Fruit fly (Drosophila melanogaster) whole organism: ENCODE results near the gene CG42814.

Experiments used
- CG8478 ChIP-seq: fragments of >200 bp; optimal IDR thresholded peaks from 2 replicates; lab custom pipeline; 2018; ENCODE audit warnings: inconsistent platforms
- pan ChIP-seq: fragments of >200 bp; optimal IDR thresholded peaks from 2 replicates; lab custom pipeline; 2017
- psq ChIP-seq: fragments of >200 bp; optimal IDR thresholded peaks from 2 replicates; lab custom pipeline; 2017
- usp ChIP-seq: fragments of >200 bp; optimal IDR thresholded peaks from 2 replicates; lab custom pipeline; 2017; ENCODE audit warnings: missing biosample characterization, missing genetic modification characterization, mixed read lengths

DNA sequence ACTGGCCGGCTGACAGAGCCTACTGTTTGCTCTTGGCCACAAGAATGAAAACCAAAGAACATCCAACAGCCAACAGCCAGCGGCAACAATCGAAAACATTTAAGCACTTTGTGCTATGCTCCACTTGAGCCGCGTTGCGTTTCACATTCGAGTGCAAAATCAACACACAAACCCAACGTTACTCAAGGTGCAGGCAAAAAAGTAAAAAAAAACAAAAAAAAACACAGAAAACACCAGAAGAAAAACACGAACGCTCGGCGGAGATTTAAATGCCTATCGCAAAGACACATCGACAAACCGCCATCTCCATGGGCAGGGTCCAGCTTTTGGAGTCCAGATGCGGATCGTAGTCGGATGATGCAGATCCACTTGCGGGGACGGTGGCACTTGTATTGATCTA, 25.4 kb downstream of the CG42814 start:
- TF ChIP-seq psq (no peak), CG8478 (no peak), pan (lab: Kevin White, UChicago) (no peak), usp (GFP tag; lab: Kevin White, UChicago) (no peak)
